Worm (Caenorhabditis elegans) whole organism, mixed stage, embryonic: ENCODE data around the gene F59B10.4.

Experiments used
- sptf-1 ChIP-seq: sonication (generic microtip); optimal IDR thresholded peaks from 2 replicates; lab custom pipeline; 2017; ENCODE audit warnings: mild to moderate bottlenecking, missing genetic modification characterization, moderate library complexity, missing compliant biosample characterization
- unc-39 ChIP-seq: fragments of 150-350 bp; optimal IDR thresholded peaks from 2 replicates; lab custom pipeline; 2014; ENCODE audit warnings: missing biosample characterization, missing genetic modification characterization

DNA sequence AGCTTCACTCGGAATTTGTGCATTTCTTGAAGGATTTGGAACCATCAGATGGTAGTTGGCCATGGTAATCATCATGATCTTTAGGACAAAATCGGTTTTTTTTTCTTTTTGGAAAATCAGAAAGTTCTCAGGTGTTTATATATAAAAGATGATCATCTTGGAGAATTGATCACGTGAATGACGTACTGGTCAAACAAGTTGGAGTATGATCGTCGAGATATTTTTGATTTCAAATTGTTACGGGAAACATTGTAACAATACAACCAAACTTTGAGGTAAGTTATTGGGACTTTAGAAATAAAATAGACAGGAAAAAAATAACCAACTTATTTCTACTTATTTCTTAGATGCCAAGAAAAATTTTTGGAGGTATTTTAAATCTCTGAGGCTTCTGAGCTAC, at the start of gene F59B10.4:
- no peak for TF ChIP-seq unc-39
- TF ChIP-seq sptf-1 (tag; lab: Kevin White, UChicago) = no peak
